Worm (Caenorhabditis elegans): Measurements from ENCODE around the gene R02F2.6.

The R02F2.6 gene

DNA sequence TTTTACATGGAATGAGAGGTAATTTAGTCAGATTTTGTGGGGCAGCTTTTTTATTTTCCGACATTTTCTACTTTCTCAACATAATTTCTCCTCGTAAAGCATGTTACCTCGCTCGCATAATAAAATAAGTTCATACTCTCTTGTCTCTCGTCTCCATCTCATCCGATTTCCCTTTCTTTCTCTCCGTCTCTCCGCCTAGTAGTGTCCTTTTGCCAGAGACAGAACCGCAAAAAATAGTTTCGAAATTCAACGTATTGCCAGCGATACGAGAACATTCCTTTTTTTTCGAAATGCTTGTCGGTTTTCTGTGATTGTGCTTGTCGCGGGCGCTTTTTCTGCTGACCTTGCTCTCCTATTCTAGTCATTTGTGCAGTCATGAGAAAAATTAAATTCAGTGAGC lies 25.4 kb upstream of the R02F2.6 start (continued):
- TF ChIP-seq ceh-32 (tag; optimal IDR thresholded peaks at IDR 0.05; ENCODE audit: poor library complexity) (no peak), mdl-1 (tag; optimal IDR thresholded peaks at IDR 0.05) (peak in 1 of 2 experiments; percentile 41), ces-1 (GFP tag; optimal IDR thresholded peaks at IDR 0.05) (peak; percentile 43), lin-15B (tag; optimal IDR thresholded peaks at IDR 0.05) (no peak), daf-8 (GFP tag; IDR thresholded peaks at IDR 0.05) (no peak), nhr-11 (tag; optimal IDR thresholded peaks at IDR 0.05) (no peak), zip-2 (tag; optimal IDR thresholded peaks at IDR 0.05) (no peak), pha-4 (GFP tag; IDR thresholded peaks at IDR 0.05) (no peak), pha-4 (tag; optimal IDR thresholded peaks at IDR 0.05) (no peak), hlh-30 (tag; optimal IDR thresholded peaks at IDR 0.05; ENCODE audit: insufficient read depth) (peak; percentile 52), gei-8 (GFP tag; optimal IDR thresholded peaks at IDR 0.05) (no peak), php-3 (GFP tag; IDR thresholded peaks at IDR 0.05) (0 out of 2 replicates have a peak, but pooled peaks have one; percentile 40), lin-29 (GFP tag; IDR thresholded peaks at IDR 0.05) (no peak), zfp-3 (GFP tag; conservative IDR thresholded peaks at IDR 0.05) (0 out of 2 replicates have a peak, but pooled peaks have one; percentile 7), pqm-1 (tag; optimal IDR thresholded peaks at IDR 0.05) (peak; percentile 31), zip-11 (GFP tag; IDR thresholded peaks at IDR 0.05) (no peak), egl-27 (tag; optimal IDR thresholded peaks at IDR 0.05) (no peak), dve-1 (tag; optimal IDR thresholded peaks at IDR 0.05; ENCODE audit: insufficient read depth) (peak; percentile 77), lin-38 (GFP tag; IDR thresholded peaks at IDR 0.05) (no peak), fkh-10 (GFP tag; optimal IDR thresholded peaks at IDR 0.05) (peak; percentile 30), spr-3 (GFP tag; optimal IDR thresholded peaks at IDR 0.05) (no peak), nhr-6 (tag; optimal IDR thresholded peaks at IDR 0.05) (peak; percentile 35), ZK337.2 (GFP tag; IDR thresholded peaks at IDR 0.05) (no peak), dmd-6 (GFP tag; IDR thresholded peaks at IDR 0.05) (peak; percentile 13; the same call in 1 of the 2 replicates)

DNA sequence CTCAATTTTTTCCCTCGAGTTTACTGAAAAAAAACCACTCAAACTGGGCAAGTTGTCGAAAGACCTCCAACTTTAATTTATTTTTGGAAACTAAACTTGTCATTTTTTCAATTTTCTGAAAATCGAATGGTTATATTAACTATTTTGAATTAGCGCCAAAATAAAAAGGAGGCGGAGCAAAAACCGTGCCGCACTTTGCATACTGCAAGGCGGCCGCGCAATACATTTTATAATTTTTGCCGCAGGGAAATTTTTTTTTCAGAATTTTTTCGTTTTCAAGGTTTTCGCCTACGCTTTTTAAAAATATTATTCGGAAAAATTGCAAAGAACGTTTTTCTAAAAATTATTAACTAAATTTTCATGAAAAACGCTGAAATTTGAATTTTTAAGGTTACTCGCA lies 24.9 kb upstream of the R02F2.6 start:
- TF ChIP-seq lin-38 (GFP tag; IDR thresholded peaks at IDR 0.05) (peak; percentile 25), aha-1 (tag) (peak; percentile 68), pqm-1 (tag; optimal IDR thresholded peaks at IDR 0.05) (no peak), Y48G9A.11 (GFP tag; IDR thresholded peaks at IDR 0.05) (peak; percentile 81), mes-2 (tag; optimal IDR thresholded peaks at IDR 0.05; ENCODE audit: poor library complexity, severe bottlenecking) (peak; percentile 37), F49E8.2 (tag; optimal IDR thresholded peaks at IDR 0.05; ENCODE audit: borderline replicate concordance) (peak; percentile 30)

DNA sequence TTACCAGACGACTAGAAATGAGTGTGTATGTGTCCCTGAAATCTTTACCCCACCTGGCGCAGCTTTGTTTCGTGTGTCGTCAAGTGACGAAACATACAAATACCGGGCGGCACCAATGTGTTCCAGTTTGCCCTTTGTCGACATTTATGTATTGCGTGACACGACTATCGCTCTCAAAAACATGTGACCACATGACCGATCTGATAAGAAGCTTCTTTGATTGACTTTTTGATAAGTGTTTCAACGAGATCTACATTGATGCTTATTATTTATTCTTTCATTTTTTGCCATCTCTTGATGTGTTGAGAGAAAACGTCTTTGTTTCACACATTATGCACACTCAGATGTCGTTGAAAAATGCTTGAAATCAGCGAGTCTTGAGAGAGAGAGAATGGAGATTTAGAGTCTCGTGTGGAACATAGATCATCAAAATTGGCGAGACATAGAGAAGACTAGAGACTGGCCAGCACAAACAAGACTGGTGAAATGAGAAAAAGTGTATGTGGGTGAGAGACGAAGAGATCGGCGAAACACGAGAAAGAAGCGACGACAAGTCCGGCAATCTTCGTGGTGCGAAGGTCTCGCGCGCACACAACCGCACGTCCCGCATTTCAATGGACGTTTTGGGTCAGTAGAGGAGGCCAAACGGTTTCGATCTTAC lies 24.3 kb upstream of the R02F2.6 start:
- TF ChIP-seq F49E8.2 (tag; optimal IDR thresholded peaks at IDR 0.05; ENCODE audit: borderline replicate concordance) (no peak), nhr-237 (tag; optimal IDR thresholded peaks at IDR 0.05) (no peak), lin-1 (GFP tag; IDR thresholded peaks at IDR 0.05) (no peak; the same call in 1 of the 2 replicates), nhr-111 (GFP tag; optimal IDR thresholded peaks at IDR 0.05) (no peak), zfp-3 (GFP tag; conservative IDR thresholded peaks at IDR 0.05) (0 out of 2 replicates have a peak, but pooled peaks have one; percentile 30), madf-9 (GFP tag; conservative IDR thresholded peaks at IDR 0.05) (no peak), nhr-77 (tag; optimal IDR thresholded peaks at IDR 0.05) (peak; percentile 45), F37D6.2 (tag; optimal IDR thresholded peaks at IDR 0.05) (no peak), sdz-12 (GFP tag; optimal IDR thresholded peaks at IDR 0.05) (no peak), unc-39 (tag; optimal IDR thresholded peaks at IDR 0.05) (no peak), dmd-8 (GFP tag; IDR thresholded peaks at IDR 0.05) (no peak), spr-1 (tag; optimal IDR thresholded peaks at IDR 0.05) (no peak), nhr-48 (tag; optimal IDR thresholded peaks at IDR 0.05) (peak; percentile 49), lin-29 (GFP tag; IDR thresholded peaks at IDR 0.05) (no peak), arid-1 (GFP tag; conservative IDR thresholded peaks at IDR 0.05) (no peak), ztf-7 (tag; optimal IDR thresholded peaks at IDR 0.05) (peak; percentile 93), lir-3 (tag; optimal IDR thresholded peaks at IDR 0.05) (no peak), zip-2 (tag; optimal IDR thresholded peaks at IDR 0.05) (no peak), T20F7.1 (GFP tag; optimal IDR thresholded peaks at IDR 0.05) (peak; percentile 85), zfp-2 (tag; optimal IDR thresholded peaks at IDR 0.05) (no peak), skn-1 (tag; optimal IDR thresholded peaks at IDR 0.05) (no peak), nhr-41 (GFP tag; IDR thresholded peaks at IDR 0.05) (0 out of 2 replicates have a peak, but pooled peaks have one; percentile 30), mep-1 (tag; optimal IDR thresholded peaks at IDR 0.05) (peak; percentile 49), mxl-3 (GFP tag; optimal IDR thresholded peaks at IDR 0.05) (peak; percentile 58)
